Worm (Caenorhabditis elegans) whole organism, young adult: ENCODE data around the gene ceh-1.
A peak's percentile ranks its signal among the peaks of the same experiment; 100 is the strongest.

Source experiments
- B0261.1 ChIP-seq: sonication (generic microtip); optimal IDR thresholded peaks from 2 replicates; lab custom pipeline; 2016; ENCODE audit warnings: mild to moderate bottlenecking, missing genetic modification characterization, moderate library complexity, missing compliant biosample characterization
- C17E4.6 ChIP-seq: fragments of 200-800 bp; sonication (Bioruptor generic); IDR thresholded peaks from 2 replicates; pipeline ENCODE4 v1.3.6; 2022; ENCODE audit warnings: missing genetic modification reagents, missing genetic modification characterization, missing compliant biosample characterization
- F33H1.4 ChIP-seq: fragments of 200-800 bp; sonication (Bioruptor generic); IDR thresholded peaks from 2 replicates; pipeline ENCODE4 v1.3.6; 2022; ENCODE audit warnings: missing genetic modification reagents, missing genetic modification characterization, missing compliant biosample characterization
- F52B5.7 ChIP-seq: sonication (generic microtip); optimal IDR thresholded peaks from 2 replicates; lab custom pipeline; 2016; ENCODE audit warnings: mild to moderate bottlenecking, missing genetic modification characterization, missing compliant biosample characterization
- F57C9.4 ChIP-seq: sonication (generic microtip); optimal IDR thresholded peaks from 2 replicates; lab custom pipeline; 2017; ENCODE audit warnings: mild to moderate bottlenecking, missing genetic modification characterization, missing compliant biosample characterization
- Y53F4B.3 ChIP-seq: fragments of 200-800 bp; sonication (Bioruptor generic); IDR thresholded peaks from 2 replicates; pipeline ENCODE4 v1.3.6; 2022; ENCODE audit warnings: missing genetic modification reagents, missing genetic modification characterization, missing compliant biosample characterization
- Y53G8AR.9 ChIP-seq: fragments of 200-800 bp; sonication (Bioruptor generic); conservative IDR thresholded peaks from 2 replicates; pipeline ENCODE4 v1.3.6; 2022; ENCODE audit warnings: missing genetic modification reagents, missing genetic modification characterization, missing compliant biosample characterization
- Y79H2A.3 ChIP-seq: fragments of 200-800 bp; sonication (Bioruptor generic); conservative IDR thresholded peaks from 2 replicates; pipeline ENCODE4 v1.3.6; 2022; ENCODE audit warnings: missing genetic modification reagents, missing genetic modification characterization, missing compliant biosample characterization
- Y95B8A.8 ChIP-seq: fragments of 200-800 bp; sonication (Bioruptor generic); IDR thresholded peaks from 2 replicates; pipeline ENCODE4 v1.3.6; 2022; ENCODE audit warnings: missing genetic modification reagents, missing genetic modification characterization, missing compliant biosample characterization
- akir-1 ChIP-seq: fragments of 200-800 bp; sonication (Bioruptor generic); optimal IDR thresholded peaks from 2 replicates; lab custom pipeline; 2018; ENCODE audit warnings: mild to moderate bottlenecking, missing genetic modification characterization, moderate library complexity, missing compliant biosample characterization
- athp-1 ChIP-seq: sonication (generic microtip); optimal IDR thresholded peaks from 2 replicates; lab custom pipeline; 2017; ENCODE audit warnings: mild to moderate bottlenecking, missing genetic modification characterization, missing compliant biosample characterization
- attf-3 ChIP-seq: fragments of 200-800 bp; sonication (Bioruptor generic); conservative IDR thresholded peaks from 2 replicates; pipeline ENCODE4 v1.3.6; 2022; ENCODE audit warnings: missing genetic modification reagents, missing genetic modification characterization, missing compliant biosample characterization
- attf-5 ChIP-seq: fragments of 200-800 bp; sonication (Bioruptor generic); optimal IDR thresholded peaks from 2 replicates; lab custom pipeline; 2018; ENCODE audit warnings: mild to moderate bottlenecking, missing genetic modification characterization, missing compliant biosample characterization
- ccch-3 ChIP-seq: fragments of 200-800 bp; sonication (Bioruptor generic); optimal IDR thresholded peaks from 2 replicates; lab custom pipeline; 2018; ENCODE audit warnings: mild to moderate bottlenecking, missing genetic modification characterization, missing compliant biosample characterization
- cebp-1 ChIP-seq, 2 experiments: fragments of 200-800 bp in 1 of 2; sonication (Bioruptor generic) in 1 of 2; sonication (generic microtip) in 1 of 2; IDR thresholded peaks in 1 of 2; optimal IDR thresholded peaks in 1 of 2; 2 replicates each; pipeline versions ENCODE4 v1.3.6 to Lab custom; 2017 to 2022; ENCODE audit warnings: missing compliant biosample characterization in 2 of 2, missing genetic modification characterization in 2 of 2, mild to moderate bottlenecking in 1 of 2, missing genetic modification reagents in 1 of 2, moderate library complexity in 1 of 2
- ceh-100 ChIP-seq: fragments of 200-800 bp; sonication (Bioruptor generic); IDR thresholded peaks from 2 replicates; pipeline ENCODE4 v1.3.6; 2022; ENCODE audit warnings: missing genetic modification reagents, missing genetic modification characterization, missing compliant biosample characterization
- ceh-79 ChIP-seq: sonication (generic microtip); optimal IDR thresholded peaks from 2 replicates; lab custom pipeline; 2017; ENCODE audit warnings: mild to moderate bottlenecking, missing genetic modification characterization, missing compliant biosample characterization
- chd-7 ChIP-seq: sonication (generic microtip); optimal IDR thresholded peaks from 2 replicates; lab custom pipeline; 2016; ENCODE audit warnings: mild to moderate bottlenecking, missing genetic modification characterization, moderate library complexity, missing compliant biosample characterization
- dox-1 ChIP-seq: fragments of 200-800 bp; sonication (Bioruptor generic); IDR thresholded peaks from 2 replicates; pipeline ENCODE4 v1.3.6; 2022; ENCODE audit warnings: missing genetic modification reagents, missing genetic modification characterization, missing compliant biosample characterization
- egl-44 ChIP-seq: fragments of 200-800 bp; sonication (Bioruptor generic); IDR thresholded peaks from 2 replicates; pipeline ENCODE4 v1.3.6; 2022; ENCODE audit warnings: missing genetic modification reagents, missing genetic modification characterization, missing compliant biosample characterization
- egrh-3 ChIP-seq: fragments of 200-800 bp; sonication (Bioruptor generic); IDR thresholded peaks from 2 replicates; pipeline ENCODE4 v1.3.6; 2022; ENCODE audit warnings: missing genetic modification reagents, missing genetic modification characterization, missing compliant biosample characterization
- ekl-4 ChIP-seq: fragments of 200-800 bp; sonication (Bioruptor generic); IDR thresholded peaks from 2 replicates; pipeline ENCODE4 v1.3.6; 2022; ENCODE audit warnings: missing genetic modification reagents, missing genetic modification characterization, missing compliant biosample characterization
- ets-4 ChIP-seq: fragments of 200-800 bp; sonication (Bioruptor generic); optimal IDR thresholded peaks from 2 replicates; lab custom pipeline; 2018; ENCODE audit warnings: mild to moderate bottlenecking, missing genetic modification characterization, missing compliant biosample characterization
- fkh-3 ChIP-seq: sonication (generic microtip); optimal IDR thresholded peaks from 2 replicates; lab custom pipeline; 2016; ENCODE audit warnings: mild to moderate bottlenecking, missing genetic modification characterization, missing compliant biosample characterization
- him-1 ChIP-seq: sonication (generic microtip); optimal IDR thresholded peaks from 2 replicates; lab custom pipeline; 2016; ENCODE audit warnings: missing genotype, missing genetic modification reagents, missing genetic modification characterization, missing compliant biosample characterization
- hlh-12 ChIP-seq: sonication (generic microtip); optimal IDR thresholded peaks from 2 replicates; lab custom pipeline; 2016; ENCODE audit warnings: missing genetic modification characterization, missing compliant biosample characterization
- hmg-20 ChIP-seq: fragments of 200-800 bp; sonication (Bioruptor generic); IDR thresholded peaks from 2 replicates; pipeline ENCODE4 v1.3.6; 2022; ENCODE audit warnings: missing genetic modification reagents, missing genetic modification characterization, missing compliant biosample characterization
- hsf-1 ChIP-seq: fragments of 200-800 bp; sonication (Bioruptor generic); IDR thresholded peaks from 2 replicates; pipeline ENCODE4 v1.3.6; 2022; ENCODE audit warnings: missing genetic modification reagents, missing genetic modification characterization, missing compliant biosample characterization
- let-526 ChIP-seq: fragments of 200-800 bp; sonication (Bioruptor generic); IDR thresholded peaks from 2 replicates; pipeline ENCODE4 v1.3.6; 2022; ENCODE audit warnings: missing genetic modification reagents, missing genetic modification characterization, missing compliant biosample characterization
- let-607 ChIP-seq, 2 experiments: fragments of 200-800 bp in 1 of 2; sonication (Bioruptor generic) in 1 of 2; sonication (generic microtip) in 1 of 2; optimal IDR thresholded peaks; 2 replicates each; lab custom pipeline; 2016 to 2018; ENCODE audit warnings: mild to moderate bottlenecking in 2 of 2, missing compliant biosample characterization in 2 of 2, missing genetic modification characterization in 2 of 2, moderate library complexity in 2 of 2, missing genotype in 1 of 2
- lin-26 ChIP-seq: fragments of 200-800 bp; sonication (Bioruptor generic); IDR thresholded peaks from 2 replicates; pipeline ENCODE4 v1.3.6; 2022; ENCODE audit warnings: missing genetic modification reagents, missing genetic modification characterization, missing compliant biosample characterization
- lin-35 ChIP-seq, 3 experiments: fragments of 150-350 bp in 2 of 3; sonication (generic microtip) in 1 of 3; optimal IDR thresholded peaks; 2 replicates each; lab custom pipeline; 2014 to 2018; ENCODE audit warnings: missing biosample characterization in 3 of 3, missing genetic modification characterization in 3 of 3, missing genetic modification reagents in 3 of 3
- madf-10 ChIP-seq: sonication (generic microtip); optimal IDR thresholded peaks from 2 replicates; lab custom pipeline; 2016; ENCODE audit warnings: mild to moderate bottlenecking, missing genetic modification characterization, missing compliant biosample characterization
- madf-6 ChIP-seq: fragments of 200-800 bp; sonication (Bioruptor generic); IDR thresholded peaks from 2 replicates; pipeline ENCODE4 v1.3.6; 2022; ENCODE audit warnings: missing genetic modification reagents, missing genetic modification characterization, missing compliant biosample characterization
- mcd-1 ChIP-seq: fragments of 200-800 bp; sonication (Bioruptor generic); IDR thresholded peaks from 2 replicates; pipeline ENCODE4 v1.3.6; 2022; ENCODE audit warnings: missing genetic modification reagents, missing genetic modification characterization, missing compliant biosample characterization
- mel-28 ChIP-seq: sonication (generic microtip); optimal IDR thresholded peaks from 2 replicates; lab custom pipeline; 2016; ENCODE audit warnings: borderline replicate concordance, mild to moderate bottlenecking, missing genetic modification characterization, missing compliant biosample characterization
- nfyb-1 ChIP-seq: fragments of 200-800 bp; sonication (Bioruptor generic); IDR thresholded peaks from 2 replicates; pipeline ENCODE4 v1.3.6; 2022; ENCODE audit warnings: missing genetic modification reagents, missing genetic modification characterization, missing compliant biosample characterization
- sdz-38 ChIP-seq: sonication (generic microtip); optimal IDR thresholded peaks from 2 replicates; lab custom pipeline; 2016; ENCODE audit warnings: missing genotype, missing genetic modification characterization, missing compliant biosample characterization
- sea-2 ChIP-seq: fragments of 200-800 bp; sonication (Bioruptor generic); IDR thresholded peaks from 2 replicates; pipeline ENCODE4 v1.3.6; 2022; ENCODE audit warnings: missing genetic modification characterization, missing compliant biosample characterization
- sptf-2 ChIP-seq: fragments of 200-800 bp; sonication (Bioruptor generic); optimal IDR thresholded peaks from 2 replicates; lab custom pipeline; 2018; ENCODE audit warnings: mild to moderate bottlenecking, missing genetic modification characterization, missing compliant biosample characterization
- tbp1 ChIP-seq: fragments of 200-800 bp; sonication (Bioruptor generic); optimal IDR thresholded peaks from 2 replicates; lab custom pipeline; 2018; ENCODE audit warnings: mild to moderate bottlenecking, missing genetic modification characterization, missing compliant biosample characterization
- tlf-1 ChIP-seq: fragments of 200-800 bp; sonication (Bioruptor generic); optimal IDR thresholded peaks from 2 replicates; lab custom pipeline; 2018; ENCODE audit warnings: mild to moderate bottlenecking, missing genetic modification characterization, missing compliant biosample characterization
- zfh-2 ChIP-seq: fragments of 200-800 bp; sonication (Bioruptor generic); conservative IDR thresholded peaks from 2 replicates; pipeline ENCODE4 v1.3.6; 2022; ENCODE audit warnings: missing genetic modification reagents, missing genetic modification characterization, missing compliant biosample characterization
- zim-3 ChIP-seq: sonication (generic microtip); optimal IDR thresholded peaks from 2 replicates; lab custom pipeline; 2017; ENCODE audit warnings: mild to moderate bottlenecking, missing genetic modification characterization, moderate library complexity, missing compliant biosample characterization
- ztf-26 ChIP-seq: sonication (generic microtip); optimal IDR thresholded peaks from 2 replicates; lab custom pipeline; 2017; ENCODE audit warnings: missing genetic modification characterization, missing compliant biosample characterization
- ztf-6 ChIP-seq: fragments of 200-800 bp; sonication (Bioruptor generic); IDR thresholded peaks from 2 replicates; pipeline ENCODE4 v1.3.6; 2022; ENCODE audit warnings: missing genetic modification reagents, missing genetic modification characterization, missing compliant biosample characterization

Gene ceh-1

DNA sequence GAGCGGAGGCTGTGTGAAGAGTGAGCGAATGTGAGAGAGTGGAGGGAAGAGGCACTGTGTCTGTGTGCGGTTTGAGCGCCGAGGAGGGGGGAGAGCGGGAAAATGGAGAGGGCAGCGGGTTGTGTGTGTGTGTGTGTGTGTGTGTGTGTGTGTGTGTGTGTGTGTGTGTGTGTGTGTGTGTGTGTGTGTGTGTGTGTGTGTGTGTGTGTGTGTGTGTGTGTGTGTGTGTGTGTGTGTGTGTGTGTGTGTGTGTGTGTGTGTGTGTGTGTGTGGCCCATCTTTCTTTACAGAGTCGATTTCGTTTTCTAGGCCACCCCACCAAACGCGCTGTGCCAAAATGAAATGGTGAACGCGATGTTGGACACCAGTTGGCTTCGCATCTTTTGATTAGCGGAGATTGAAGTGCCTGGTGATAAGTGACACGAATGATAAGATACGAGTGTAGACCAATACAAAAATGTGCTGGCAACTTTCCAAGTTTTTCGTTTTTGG lies 47.5 kb downstream of the ceh-1 start (continued):
- peak; percentile 95 for TF ChIP-seq nfyb-1
- TF ChIP-seq ets-4, result peak; percentile 96
- TF ChIP-seq egl-44 (GFP tag; lab: Robert Waterston, UW), result peak; percentile 78
- peak; percentile 31; the same call in 1 of the 2 replicates for TF ChIP-seq hmg-20 (GFP tag; lab: Robert Waterston, UW)
- peak; percentile 64 for TF ChIP-seq zim-3 (tag; lab: Kevin White, UChicago)
- TF ChIP-seq tbp1 (GFP tag; lab: Kevin White, UChicago), result peak; percentile 70
- peak; percentile 68 for TF ChIP-seq F57C9.4
- peak in 1 of 3 experiments; percentile 54 for TF ChIP-seq lin-35 (GFP tag; optimal IDR thresholded peaks at IDR 0.05; lab: Kevin White, UChicago)
- peak; percentile 85 for TF ChIP-seq mcd-1 (GFP tag; lab: Robert Waterston, UW)
- TF ChIP-seq F33H1.4, result peak; percentile 31
- peak; percentile 95 for TF ChIP-seq ztf-26 (tag; lab: Kevin White, UChicago)
- peak; percentile 88 for TF ChIP-seq Y53G8AR.9 (GFP tag; lab: Robert Waterston, UW)
- peak; percentile 17 for TF ChIP-seq ccch-3
- TF ChIP-seq madf-10 (tag; lab: Kevin White, UChicago), result peak; percentile 34
- TF ChIP-seq cebp-1 (GFP tag; IDR thresholded peaks at IDR 0.05; lab: Robert Waterston, UW), result peak; percentile 75
- TF ChIP-seq cebp-1 (tag; optimal IDR thresholded peaks at IDR 0.05; lab: Kevin White, UChicago), result peak; percentile 95
- TF ChIP-seq B0261.1 (tag; lab: Kevin White, UChicago), result peak; percentile 38
- 0 out of 2 replicates have a peak, but pooled peaks have one; percentile 30 for TF ChIP-seq sea-2 (GFP tag; lab: Robert Waterston, UW)
- peak; percentile 97 for TF ChIP-seq dox-1 (GFP tag; lab: Robert Waterston, UW)
- peak; percentile 66; the same call in 1 of the 2 replicates for TF ChIP-seq Y95B8A.8
- peak; percentile 85 for TF ChIP-seq F52B5.7
- TF ChIP-seq egrh-3, result peak; percentile 98
- TF ChIP-seq madf-6 (GFP tag; lab: Robert Waterston, UW), result 0 out of 2 replicates have a peak, but pooled peaks have one; percentile 46
- TF ChIP-seq athp-1, result peak; percentile 82
- peak; percentile 67 for TF ChIP-seq sptf-2 (GFP tag; lab: Kevin White, UChicago)
- TF ChIP-seq let-607 (tag; optimal IDR thresholded peaks at IDR 0.05; lab: Kevin White, UChicago), result peak in 1 of 2 experiments; percentile 92
- TF ChIP-seq attf-3, result 0 out of 2 replicates have a peak, but pooled peaks have one; percentile 41
- TF ChIP-seq zfh-2 (GFP tag; lab: Robert Waterston, UW), result peak; percentile 99
- peak; percentile 66; the same call in 1 of the 2 replicates for TF ChIP-seq lin-26
- TF ChIP-seq ekl-4 (GFP tag; lab: Robert Waterston, UW), result peak; percentile 85
- peak; percentile 93 for TF ChIP-seq attf-5 (GFP tag; lab: Kevin White, UChicago)
- TF ChIP-seq hsf-1 (GFP tag; lab: Robert Waterston, UW), result 0 out of 2 replicates have a peak, but pooled peaks have one; percentile 31
- 0 out of 2 replicates have a peak, but pooled peaks have one; percentile 48 for TF ChIP-seq Y79H2A.3 (GFP tag; lab: Robert Waterston, UW)
- 0 out of 2 replicates have a peak, but pooled peaks have one; percentile 30 for TF ChIP-seq let-526
- peak; percentile 49 for TF ChIP-seq C17E4.6
- TF ChIP-seq chd-7 (tag; lab: Kevin White, UChicago), result peak; percentile 98
- TF ChIP-seq, all 124 proteins: peak for 67; not testable (repeated sequence) for 57

DNA sequence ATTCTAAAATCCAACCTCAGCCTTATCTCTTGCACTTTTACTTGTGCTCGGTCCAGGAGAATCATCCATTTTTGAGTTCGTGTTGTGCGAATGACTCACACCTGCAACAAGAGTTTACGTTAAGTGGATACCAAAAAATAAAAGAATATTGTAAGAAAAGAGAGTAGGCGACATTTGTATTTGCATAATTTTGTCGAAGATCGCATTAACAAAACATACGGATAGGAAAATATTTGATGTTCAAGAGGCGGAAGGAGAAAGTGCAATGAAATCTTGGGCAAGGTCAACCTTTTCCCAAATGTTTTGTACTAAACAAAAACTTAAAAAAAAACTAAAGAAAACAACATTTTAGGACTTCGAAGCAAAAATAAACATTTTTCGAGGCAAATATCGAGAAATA lies 48.1 kb downstream of the ceh-1 start, which contains the start of gene spat-3:
spat-3 (minus strand) TSS at position 101 of the 400 bp plus-strand sequence.
- TF ChIP-seq egrh-3 (no peak), egl-44 (GFP tag; lab: Robert Waterston, UW) (no peak), Y95B8A.8 (no peak), nfyb-1 (no peak)

DNA sequence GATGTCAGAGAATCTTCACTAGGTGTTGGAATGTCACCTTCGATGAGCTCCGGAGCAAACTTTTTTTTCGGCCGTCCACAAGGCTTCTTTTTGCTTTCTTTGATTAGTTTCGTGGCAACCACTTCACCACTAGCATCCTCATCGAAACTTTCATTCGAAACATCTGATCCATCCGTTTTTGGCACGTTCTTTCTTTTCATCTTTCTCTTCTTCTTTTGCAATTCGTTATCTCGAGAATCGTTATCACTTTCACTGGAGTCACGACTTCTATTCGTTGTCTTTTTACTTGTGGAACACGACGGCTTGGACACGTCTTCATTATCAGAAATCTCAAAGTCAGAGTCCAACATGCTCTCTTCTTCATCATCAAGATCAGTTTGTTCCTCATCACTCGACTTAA lies 49.8 kb downstream of the ceh-1 start:
- TF ChIP-seq Y53F4B.3, result no peak
- TF ChIP-seq ceh-100 (GFP tag; lab: Robert Waterston, UW), result no peak
- no peak for TF ChIP-seq hlh-12 (tag; lab: Kevin White, UChicago)
- no peak for TF ChIP-seq mel-28 (tag; lab: Kevin White, UChicago)
- TF ChIP-seq ztf-6, result no peak
- TF ChIP-seq fkh-3 (tag; lab: Kevin White, UChicago), result no peak
- TF ChIP-seq ceh-79 (tag; lab: Kevin White, UChicago), result no peak
- TF ChIP-seq ekl-4 (GFP tag; lab: Robert Waterston, UW), result no peak
- no peak for TF ChIP-seq sdz-38 (tag; lab: Kevin White, UChicago)
- no peak for TF ChIP-seq akir-1 (GFP tag; lab: Kevin White, UChicago)
- TF ChIP-seq him-1 (tag; lab: Kevin White, UChicago), result no peak
- no peak for TF ChIP-seq madf-6 (GFP tag; lab: Robert Waterston, UW)
- no peak for TF ChIP-seq tlf-1
- TF ChIP-seq mcd-1 (GFP tag; lab: Robert Waterston, UW), result no peak
